Worm (Caenorhabditis elegans): ENCODE results near the gene C03B1.2.

DNA sequence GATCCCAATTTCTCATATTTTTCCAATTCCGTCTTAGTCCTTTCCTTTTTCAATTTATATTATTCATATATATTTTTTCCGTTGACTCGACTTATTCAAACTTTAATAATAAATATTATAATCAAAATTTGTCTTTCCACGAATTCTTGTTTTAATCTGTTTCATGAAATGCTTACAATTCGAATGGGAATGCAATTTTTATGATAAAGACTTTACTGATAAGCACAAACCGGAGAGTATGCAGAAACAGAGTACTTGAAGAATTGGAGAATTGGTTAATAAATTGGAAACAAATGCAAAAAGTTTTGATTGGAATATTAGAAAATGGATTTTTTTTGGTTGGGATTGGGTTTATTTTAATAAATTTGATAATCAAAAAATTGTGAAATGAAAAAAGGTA, 38.5 kb downstream of the C03B1.2 start:
- no peak for TF ChIP-seq ama-1 (optimal IDR thresholded peaks at IDR 0.05)
- no peak for TF ChIP-seq F13C5.2 (tag; optimal IDR thresholded peaks at IDR 0.05)
- no peak for TF ChIP-seq B0310.2 (tag; optimal IDR thresholded peaks at IDR 0.05)
- no peak for TF ChIP-seq flt-1 (GFP tag; IDR thresholded peaks at IDR 0.05)
- no peak for TF ChIP-seq tra-4 (tag; optimal IDR thresholded peaks at IDR 0.05)
- TF ChIP-seq scrt-1 (GFP tag; IDR thresholded peaks at IDR 0.05), result no peak
- no peak for TF ChIP-seq hnd-1 (tag; optimal IDR thresholded peaks at IDR 0.05)
- no peak for TF ChIP-seq hmbx-1 (tag; optimal IDR thresholded peaks at IDR 0.05)

All from whole organism, early embryonic.